Worm (Caenorhabditis elegans): ENCODE measurements around the gene C14A4.8.

C14A4.8 gene

DNA sequence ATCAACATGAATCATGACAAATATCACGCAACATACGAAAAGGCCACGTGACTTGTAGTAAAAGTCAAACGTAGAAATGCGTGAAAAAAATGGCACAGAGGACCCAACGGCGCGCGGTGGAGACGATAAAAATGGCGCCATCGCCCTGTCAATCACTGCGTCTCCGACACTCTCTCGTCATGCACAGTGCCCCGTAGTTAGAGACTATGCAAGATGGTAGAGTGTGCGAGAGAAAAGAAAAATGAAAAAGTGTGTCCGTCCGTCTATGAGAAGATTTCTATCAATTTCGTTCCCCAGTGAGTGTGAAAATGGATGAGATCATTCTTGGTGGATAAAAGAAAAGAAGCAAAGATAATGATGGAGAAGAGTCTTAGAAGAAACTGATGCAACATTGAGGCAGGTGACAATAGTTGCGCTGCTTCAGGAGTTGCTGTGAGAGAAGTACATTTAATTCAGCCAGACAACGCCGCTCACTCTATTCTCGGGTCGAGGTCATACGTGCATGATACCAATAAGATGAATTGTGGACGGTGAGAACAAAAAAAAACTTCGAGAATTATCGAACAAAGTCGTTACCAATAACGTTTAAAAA is 42.4 kb downstream of the C14A4.8 start (continued):
- TF ChIP-seq nhr-76 (tag; optimal IDR thresholded peaks at IDR 0.05) (no peak), zfp-2 (tag; optimal IDR thresholded peaks at IDR 0.05) (no peak), lir-3 (tag; optimal IDR thresholded peaks at IDR 0.05) (no peak), ama-1 (optimal IDR thresholded peaks at IDR 0.05) (peak; percentile 57), mes-2 (tag; optimal IDR thresholded peaks at IDR 0.05; ENCODE audit: poor library complexity, severe bottlenecking) (peak; percentile 48), tag-97 (GFP tag; IDR thresholded peaks at IDR 0.05) (no peak), nhr-48 (tag; optimal IDR thresholded peaks at IDR 0.05) (peak; percentile 69), dmd-6 (GFP tag; IDR thresholded peaks at IDR 0.05) (peak; percentile 85), T20F7.1 (GFP tag; optimal IDR thresholded peaks at IDR 0.05) (peak; percentile 6), hlh-30 (tag; optimal IDR thresholded peaks at IDR 0.05; ENCODE audit: insufficient read depth) (peak; percentile 86), sdz-12 (GFP tag; optimal IDR thresholded peaks at IDR 0.05) (no peak), nhr-111 (GFP tag; optimal IDR thresholded peaks at IDR 0.05) (peak; percentile 15), ztf-11 (tag; optimal IDR thresholded peaks at IDR 0.05) (no peak), unc-130 (GFP tag; optimal IDR thresholded peaks at IDR 0.05) (no peak), lin-15B (tag; optimal IDR thresholded peaks at IDR 0.05) (no peak), nhr-42 (GFP tag; IDR thresholded peaks at IDR 0.05) (no peak), Y48G9A.11 (GFP tag; IDR thresholded peaks at IDR 0.05) (no peak), zfp-3 (GFP tag; conservative IDR thresholded peaks at IDR 0.05) (peak; percentile 31), nhr-10 (tag; optimal IDR thresholded peaks at IDR 0.05) (peak; percentile 79), F10B5.3 (tag; optimal IDR thresholded peaks at IDR 0.05) (no peak), nhr-25 (tag; optimal IDR thresholded peaks at IDR 0.05; ENCODE audit: borderline replicate concordance, insufficient read depth) (peak; percentile 40), lin-29 (GFP tag; IDR thresholded peaks at IDR 0.05) (no peak; the same call in 1 of the 2 replicates), T26A8.4 (GFP tag; IDR thresholded peaks at IDR 0.05) (no peak), ces-1 (GFP tag; optimal IDR thresholded peaks at IDR 0.05) (no peak), F49E8.2 (tag; optimal IDR thresholded peaks at IDR 0.05; ENCODE audit: borderline replicate concordance) (no peak), saeg-2 (GFP tag; IDR thresholded peaks at IDR 0.05) (peak; percentile 70), aha-1 (tag) (peak; percentile 94), zag-1 (tag; optimal IDR thresholded peaks at IDR 0.05) (no peak), zip-2 (tag; optimal IDR thresholded peaks at IDR 0.05) (no peak), D1046.2 (GFP tag; IDR thresholded peaks at IDR 0.05) (no peak), gei-8 (GFP tag; optimal IDR thresholded peaks at IDR 0.05) (no peak), rbr-2 (tag; optimal IDR thresholded peaks at IDR 0.05) (no peak), ceh-62 (tag; optimal IDR thresholded peaks at IDR 0.05) (no peak), mep-1 (tag; optimal IDR thresholded peaks at IDR 0.05) (peak; percentile 72), skn-1 (tag; optimal IDR thresholded peaks at IDR 0.05) (no peak), pha-4 (GFP tag; IDR thresholded peaks at IDR 0.05) (no peak), pha-4 (tag; optimal IDR thresholded peaks at IDR 0.05) (no peak), F26F4.8 (GFP tag; conservative IDR thresholded peaks at IDR 0.05) (no peak), snpc-1.2 (GFP tag; IDR thresholded peaks at IDR 0.05) (no peak), egl-43 (GFP tag; IDR thresholded peaks at IDR 0.05) (peak; percentile 3; the same call in 1 of the 2 replicates), ceh-28 (tag; optimal IDR thresholded peaks at IDR 0.05) (no peak), madf-9 (GFP tag; conservative IDR thresholded peaks at IDR 0.05) (0 out of 2 replicates have a peak, but pooled peaks have one; percentile 12), attf-4 (tag; optimal IDR thresholded peaks at IDR 0.05) (no peak), dpl-1 (GFP tag; optimal IDR thresholded peaks at IDR 0.05) (peak; percentile 17), fkh-10 (GFP tag; optimal IDR thresholded peaks at IDR 0.05) (no peak), lin-38 (GFP tag; IDR thresholded peaks at IDR 0.05) (peak; percentile 48), hmg-1.1 (GFP tag; IDR thresholded peaks at IDR 0.05) (peak; percentile 57; the same call in 1 of the 2 replicates), daf-19 (GFP tag; conservative IDR thresholded peaks at IDR 0.05) (0 out of 2 replicates have a peak, but pooled peaks have one; percentile 9), spr-1 (tag; optimal IDR thresholded peaks at IDR 0.05) (peak; percentile 35), fos-1 (tag; optimal IDR thresholded peaks at IDR 0.05) (no peak), Y105C5A.15 (GFP tag; IDR thresholded peaks at IDR 0.05) (0 out of 2 replicates have a peak, but pooled peaks have one; percentile 13)

Data from whole organism, L4 larva.